Worm (Caenorhabditis elegans): ENCODE data around the gene F38H4.6.
A peak's percentile ranks its signal among the peaks of the same experiment; 100 is the strongest.

The F38H4.6 gene

ce11 chrIV:11803044-11803443, 44.6 kb downstream of the F38H4.6 start, which contains the start of gene H01G02.4:
Gene H01G02.4 (minus strand): TSS chrIV:11803144.
- TF ChIP-seq nhr-90 (tag; optimal IDR thresholded peaks at IDR 0.05; ENCODE audit: poor library complexity) (no peak), egl-13 (tag; optimal IDR thresholded peaks at IDR 0.05) (no peak), lsy-2 (tag; optimal IDR thresholded peaks at IDR 0.05) (no peak), hlh-4 (tag; optimal IDR thresholded peaks at IDR 0.05) (no peak), tbx-2 (tag; optimal IDR thresholded peaks at IDR 0.05) (no peak), xbp-1 (tag; optimal IDR thresholded peaks at IDR 0.05) (no peak), ztf-4 (tag; optimal IDR thresholded peaks at IDR 0.05) (no peak), aha-1 (tag; optimal IDR thresholded peaks at IDR 0.05) (no peak), aly-2 (tag; optimal IDR thresholded peaks at IDR 0.05) (no peak), hpl-2 (GFP tag; optimal IDR thresholded peaks at IDR 0.05) (no peak), sptf-1 (tag; optimal IDR thresholded peaks at IDR 0.05) (no peak), nhr-47 (tag; optimal IDR thresholded peaks at IDR 0.05) (no peak), isw-1 (GFP tag; IDR thresholded peaks at IDR 0.05) (no peak), alr-1 (tag; optimal IDR thresholded peaks at IDR 0.05; ENCODE audit: borderline replicate concordance) (no peak), Y116A8C.19 (tag; optimal IDR thresholded peaks at IDR 0.05; ENCODE audit: borderline replicate concordance) (no peak)

DNA sequence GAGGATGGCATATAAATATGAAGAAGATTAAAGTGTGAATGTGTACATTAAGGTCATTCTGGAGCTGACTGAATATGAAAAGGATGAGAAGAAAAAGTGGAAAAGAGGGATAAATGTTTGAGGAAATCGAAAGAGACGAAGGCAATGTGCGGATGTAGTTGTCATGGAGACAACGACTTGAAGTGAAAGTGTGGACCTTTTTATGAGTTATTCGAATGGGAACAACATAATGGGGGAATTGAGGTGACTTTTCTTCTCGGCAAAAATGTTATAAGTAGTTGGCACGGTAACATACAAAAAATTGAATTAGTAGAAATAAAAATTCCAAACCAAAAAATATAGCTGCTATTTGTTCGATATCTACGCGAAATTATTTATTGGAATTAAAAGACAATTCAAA, 46.6 kb downstream of the F38H4.6 start, which contains the start of gene dyf-18:
dyf-18 (minus strand) TSS at position 101 of the 400 bp plus-strand sequence.
- no peak for TF ChIP-seq mab-9 (GFP tag; IDR thresholded peaks at IDR 0.05)
- no peak for TF ChIP-seq dpl-1 (GFP tag; optimal IDR thresholded peaks at IDR 0.05)
- TF ChIP-seq mep-1 (tag; optimal IDR thresholded peaks at IDR 0.05), result no peak
- no peak for TF ChIP-seq nhr-76 (tag; optimal IDR thresholded peaks at IDR 0.05)
- TF ChIP-seq ceh-90 (tag; optimal IDR thresholded peaks at IDR 0.05), result no peak
- no peak for TF ChIP-seq ces-1 (GFP tag; optimal IDR thresholded peaks at IDR 0.05)
- TF ChIP-seq grh-1 (GFP tag; IDR thresholded peaks at IDR 0.05), result no peak
- no peak for TF ChIP-seq nhr-47 (tag; optimal IDR thresholded peaks at IDR 0.05)
- TF ChIP-seq nhr-85 (tag), result no peak
- no peak for TF ChIP-seq nhr-90 (tag; optimal IDR thresholded peaks at IDR 0.05; ENCODE audit: poor library complexity)
- TF ChIP-seq nhr-19 (GFP tag; conservative IDR thresholded peaks at IDR 0.05), result no peak
- no peak for TF ChIP-seq skn-1 (tag; optimal IDR thresholded peaks at IDR 0.05)
- TF ChIP-seq sox-4 (tag; optimal IDR thresholded peaks at IDR 0.05), result no peak

ce11 chrIV:11799240-11799639, 48.4 kb downstream of the F38H4.6 start:
- TF ChIP-seq nhr-11 (tag; optimal IDR thresholded peaks at IDR 0.05) (no peak), mdl-1 (tag; optimal IDR thresholded peaks at IDR 0.05) (no peak), fkh-8 (tag; optimal IDR thresholded peaks at IDR 0.05) (no peak), lin-14 (GFP tag; optimal IDR thresholded peaks at IDR 0.05) (peak; percentile 72), egl-13 (tag; optimal IDR thresholded peaks at IDR 0.05) (no peak), pag-3 (tag; optimal IDR thresholded peaks at IDR 0.05; ENCODE audit: borderline replicate concordance, insufficient read depth) (peak; percentile 63), rnt-1 (tag; optimal IDR thresholded peaks at IDR 0.05) (peak; percentile 36), fkh-4 (tag; optimal IDR thresholded peaks at IDR 0.05; ENCODE audit: borderline replicate concordance) (no peak), nhr-85 (tag) (no peak), nhr-71 (tag; optimal IDR thresholded peaks at IDR 0.05) (peak; percentile 52)
